Fruit fly (Drosophila melanogaster): ENCODE results near the gene wcy.

- TF ChIP-seq CG31627 (GFP tag; optimal IDR thresholded peaks at IDR 0.05) (no peak), CG9139 (GFP tag; optimal IDR thresholded peaks at IDR 0.05) (no peak), pdm3 (GFP tag; optimal IDR thresholded peaks at IDR 0.05) (no peak), CG32006 (GFP tag; optimal IDR thresholded peaks at IDR 0.05) (no peak), CG10669 (GFP tag; optimal IDR thresholded peaks at IDR 0.05) (no peak), esn (GFP tag; optimal IDR thresholded peaks at IDR 0.05) (no peak), CG11762 (GFP tag; optimal IDR thresholded peaks at IDR 0.05; ENCODE audit: insufficient read depth) (no peak), Hr39 (GFP tag; optimal IDR thresholded peaks at IDR 0.05) (no peak), topi (GFP tag; optimal IDR thresholded peaks at IDR 0.05) (no peak), CG6854 (GFP tag; optimal IDR thresholded peaks at IDR 0.05) (no peak), CG6808 (GFP tag; optimal IDR thresholded peaks at IDR 0.05) (no peak), CG11902 (GFP tag; optimal IDR thresholded peaks at IDR 0.05) (no peak), achi (GFP tag; optimal IDR thresholded peaks at IDR 0.05) (no peak)
These were observed 3.5 kb upstream of the wcy start, which contains the start of gene CG4955 for dm6 chrX:17081147-17081546.

Measured in whole organism, prepupa.